Fruit fly (Drosophila melanogaster) whole organism, embryonic: ENCODE data around the gene Gr63a.

Experiments used
- Awh ChIP-seq: fragments of 200-800 bp; sonication (Bioruptor generic); IDR thresholded peaks from 2 replicates; pipeline ENCODE4, ENCODE4 v1.3.6; 2022; ENCODE audit warnings: missing biosample characterization, missing genetic modification characterization
- CG1602 ChIP-seq: fragments of 200-800 bp; sonication (Bioruptor generic); optimal IDR thresholded peaks from 3 replicates; lab custom pipeline; 2016; ENCODE audit warnings: missing biosample characterization, missing genetic modification characterization
- CG18011 ChIP-seq: fragments of 200-800 bp; sonication (Bioruptor generic); optimal IDR thresholded peaks from 2 replicates; lab custom pipeline; 2017; ENCODE audit warnings: missing biosample characterization, missing genetic modification characterization, mild to moderate bottlenecking, moderate library complexity, missing genotype
- CG4820 ChIP-seq: fragments of 200-800 bp; sonication (Bioruptor generic); optimal IDR thresholded peaks from 3 replicates; lab custom pipeline; 2016; ENCODE audit warnings: missing biosample characterization, missing genetic modification characterization
- Dp ChIP-seq: fragments of 200-800 bp; sonication (Bioruptor generic); optimal IDR thresholded peaks from 2 replicates; lab custom pipeline; 2018; ENCODE audit warnings: missing biosample characterization, mild to moderate bottlenecking, missing genetic modification characterization, moderate library complexity
- Mrtf ChIP-seq: fragments of 200-800 bp; sonication (Bioruptor generic); IDR thresholded peaks from 3 replicates; pipeline ENCODE4 v1.3.6; 2022; ENCODE audit warnings: missing biosample characterization, missing genetic modification characterization
- Vsx1 ChIP-seq: fragments of 200-800 bp; sonication (Bioruptor generic); optimal IDR thresholded peaks from 2 replicates; lab custom pipeline; 2017; ENCODE audit warnings: missing biosample characterization, mild to moderate bottlenecking, missing genetic modification characterization, missing genetic modification reagents
- aop ChIP-seq: fragments of 200-800 bp; sonication (Bioruptor generic); IDR thresholded peaks from 2 replicates; pipeline ENCODE4 v1.3.6; 2022; ENCODE audit warnings: missing biosample characterization, missing genetic modification characterization
- crol ChIP-seq: fragments of 200-800 bp; sonication (Bioruptor generic); IDR thresholded peaks from 2 replicates; pipeline ENCODE4 v1.3.6; 2022; ENCODE audit warnings: missing biosample characterization, missing genetic modification characterization
- sob ChIP-seq: fragments of 200-800 bp; sonication (Bioruptor generic); IDR thresholded peaks from 2 replicates; pipeline ENCODE4 v1.3.6; 2022; ENCODE audit warnings: missing biosample characterization, missing genetic modification characterization
- twi ChIP-seq: fragments of 200-800 bp; optimal IDR thresholded peaks from 2 replicates; lab custom pipeline; 2019; ENCODE audit warnings: missing biosample characterization, mild to moderate bottlenecking, missing genetic modification characterization, moderate library complexity

- TF ChIP-seq aop (no peak), Dp (GFP tag; lab: Kevin White, UChicago) (no peak), CG18011 (GFP tag; lab: Kevin White, UChicago) (no peak), CG4820 (GFP tag; lab: Kevin White, UChicago) (no peak), twi (tag; lab: Kevin White, UChicago) (no peak), Vsx1 (GFP tag; lab: Kevin White, UChicago) (no peak), Awh (GFP tag; lab: Robert Waterston, UW) (peak; percentile 50; the same call in 1 of the 2 replicates), crol (GFP tag; lab: Robert Waterston, UW) (no peak), sob (no peak), CG1602 (GFP tag; lab: Kevin White, UChicago) (no peak), Mrtf (no peak)
Measured at dm6 chr3L:3865290-3865891, 31.0 kb downstream of the Gr63a start.
